Fruit fly (Drosophila melanogaster): ENCODE data around the gene CG7246.
A peak's percentile ranks its signal among the peaks of the same experiment; 100 is the strongest.
"Not testable (repeated sequence)": the region's sequence is repeated elsewhere in the genome, so short reads cannot be mapped to it uniquely, and the experiment has no call there.

The CG7246 gene

dm6 chrX:9106212-9106774, 25.4 kb upstream of the CG7246 start, which contains the start of gene Bx42:
TSS of gene Bx42 (minus strand) at chrX:9106604.
- no peak for TF ChIP-seq noc (tag; optimal IDR thresholded peaks at IDR 0.05)

dm6 chrX:9103308-9104185, 22.7 kb upstream of the CG7246 start, which contains the start of gene CG7766:
TSS of gene CG7766 (minus strand) at chrX:9103739.
- no peak for TF ChIP-seq noc (tag; optimal IDR thresholded peaks at IDR 0.05)

- TF ChIP-seq noc (tag; optimal IDR thresholded peaks at IDR 0.05), result no peak
These were observed 21.3 kb upstream of the CG7246 start for dm6 chrX:9102125-9102524.

- no peak for TF ChIP-seq noc (tag; optimal IDR thresholded peaks at IDR 0.05)
These were observed 13.1 kb upstream of the CG7246 start for dm6 chrX:9093912-9094311.

- no peak for TF ChIP-seq noc (tag; optimal IDR thresholded peaks at IDR 0.05)
These were observed 12.2 kb upstream of the CG7246 start for dm6 chrX:9093062-9093461.

dm6 chrX:9090057-9090358, 9.2 kb upstream of the CG7246 start:
- no peak for TF ChIP-seq noc (tag; optimal IDR thresholded peaks at IDR 0.05)

- TF ChIP-seq noc (tag; optimal IDR thresholded peaks at IDR 0.05), result no peak
These were observed 8.6 kb upstream of the CG7246 start, which contains the start of gene CCT2 for dm6 chrX:9089254-9090056. TSS of gene CCT2 (plus strand) at chrX:9089513.

dm6 chrX:9087920-9088417, 7.1 kb upstream of the CG7246 start, which contains the start of gene CG6999:
TSS of gene CG6999 (plus strand) at chrX:9088367.
- TF ChIP-seq noc (tag; optimal IDR thresholded peaks at IDR 0.05), result not testable (repeated sequence)

dm6 chrX:9086702-9087179, 5.9 kb upstream of the CG7246 start, which contains the start of gene CG32706:
TSS of gene CG32706 (plus strand) at chrX:9087129.
- TF ChIP-seq noc (tag; optimal IDR thresholded peaks at IDR 0.05), result not testable (repeated sequence)

dm6 chrX:9085726-9086125, 4.9 kb upstream of the CG7246 start, which contains the start of gene CG32708:
TSS of gene CG32708 (plus strand) at chrX:9085932.
- no peak for TF ChIP-seq noc (tag; optimal IDR thresholded peaks at IDR 0.05)

dm6 chrX:9082600-9082999, 1.7 kb upstream of the CG7246 start, which contains the start of gene APC4:
TSS of gene APC4 (plus strand) at chrX:9082931.
- peak; percentile 32 for TF ChIP-seq noc (tag; optimal IDR thresholded peaks at IDR 0.05)

- no peak for TF ChIP-seq noc (tag; optimal IDR thresholded peaks at IDR 0.05)
These were observed 2.6 kb downstream of the CG7246 start, which contains the start of gene CG44325 for dm6 chrX:9078263-9078662. TSS of gene CG44325 (minus strand) at chrX:9078499.

- no peak for TF ChIP-seq noc (tag; optimal IDR thresholded peaks at IDR 0.05)
These were observed 3.3 kb downstream of the CG7246 start for dm6 chrX:9077558-9077957.

dm6 chrX:9075641-9076324, 5.1 kb downstream of the CG7246 start:
- TF ChIP-seq noc (tag; optimal IDR thresholded peaks at IDR 0.05), result no peak

- peak; percentile 28 for TF ChIP-seq noc (tag; optimal IDR thresholded peaks at IDR 0.05)
These were observed 6.8 kb downstream of the CG7246 start for dm6 chrX:9074040-9074439.

Data from whole organism, larva.